Worm (Caenorhabditis elegans): ENCODE data around the gene pacs-1.

The pacs-1 gene

DNA sequence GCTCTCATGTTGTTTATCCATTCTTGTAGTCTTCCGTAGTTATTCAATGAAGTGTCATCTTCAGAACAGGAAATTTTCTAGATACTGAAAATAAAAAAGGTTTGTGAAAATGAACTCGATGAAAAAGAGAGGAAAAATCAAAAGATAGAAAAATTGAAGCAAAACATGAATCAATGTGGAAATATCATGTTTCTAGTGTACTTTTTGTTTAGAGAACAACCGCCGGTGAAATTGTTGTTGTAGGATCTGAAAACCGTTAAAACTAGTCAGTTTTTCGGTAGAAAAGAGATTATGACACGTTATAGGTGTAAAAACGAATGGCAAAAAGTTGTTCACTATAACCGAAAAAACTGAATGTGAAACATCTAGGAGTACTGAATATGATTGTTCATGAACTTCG is at the start of gene pacs-1:
TSS of gene pacs-1 (minus strand) at position 101 of the 400 bp plus-strand sequence.
- no peak for TF ChIP-seq fos-1 (tag; optimal IDR thresholded peaks at IDR 0.05)
- no peak for TF ChIP-seq pqm-1 (tag; optimal IDR thresholded peaks at IDR 0.05)
- no peak for TF ChIP-seq nhr-76 (tag; optimal IDR thresholded peaks at IDR 0.05)
- TF ChIP-seq tbx-2 (tag; optimal IDR thresholded peaks at IDR 0.05), result no peak
- no peak for TF ChIP-seq aha-1 (tag; optimal IDR thresholded peaks at IDR 0.05)
- no peak for TF ChIP-seq C16A3.4 (tag; optimal IDR thresholded peaks at IDR 0.05)
- no peak for TF ChIP-seq tlp-1 (tag; optimal IDR thresholded peaks at IDR 0.05)
- no peak for TF ChIP-seq mef-2 (tag; optimal IDR thresholded peaks at IDR 0.05)
- TF ChIP-seq zag-1 (tag; optimal IDR thresholded peaks at IDR 0.05), result no peak
- no peak for TF ChIP-seq mab-9 (GFP tag; IDR thresholded peaks at IDR 0.05)
- no peak for TF ChIP-seq unc-130 (tag; optimal IDR thresholded peaks at IDR 0.05)
- no peak for TF ChIP-seq grh-1 (GFP tag; IDR thresholded peaks at IDR 0.05)
- no peak for TF ChIP-seq snpc-4 (tag; optimal IDR thresholded peaks at IDR 0.05)
- no peak for TF ChIP-seq zip-4 (GFP tag; optimal IDR thresholded peaks at IDR 0.05)
- TF ChIP-seq unc-86 (tag; optimal IDR thresholded peaks at IDR 0.05), result no peak
- TF ChIP-seq ceh-82 (tag; optimal IDR thresholded peaks at IDR 0.05), result no peak
- no peak for TF ChIP-seq irx-1 (tag; optimal IDR thresholded peaks at IDR 0.05)
- no peak for TF ChIP-seq lin-39 (tag; optimal IDR thresholded peaks at IDR 0.05)
- no peak for TF ChIP-seq ceh-88 (GFP tag; IDR thresholded peaks at IDR 0.05)

ce11 chrV:9266399-9266798 is 49.3 kb upstream of the pacs-1 start, which contains the start of gene slc-17.7:
Gene slc-17.7 (minus strand): TSS chrV:9266499.
- TF ChIP-seq pax-3 (tag; optimal IDR thresholded peaks at IDR 0.05), result no peak
- no peak for TF ChIP-seq swsn-7 (tag; optimal IDR thresholded peaks at IDR 0.05)
- TF ChIP-seq elt-2 (tag; optimal IDR thresholded peaks at IDR 0.05), result no peak
- TF ChIP-seq fkh-8 (tag; optimal IDR thresholded peaks at IDR 0.05), result no peak
- no peak for TF ChIP-seq sptf-1 (tag; optimal IDR thresholded peaks at IDR 0.05)
- no peak for TF ChIP-seq pag-3 (tag; optimal IDR thresholded peaks at IDR 0.05; ENCODE audit: borderline replicate concordance, insufficient read depth)
- no peak for TF ChIP-seq fkh-10 (GFP tag; optimal IDR thresholded peaks at IDR 0.05)
- no peak for TF ChIP-seq aha-1 (tag; optimal IDR thresholded peaks at IDR 0.05)
- TF ChIP-seq lin-13 (GFP tag; optimal IDR thresholded peaks at IDR 0.05), result no peak
- no peak for TF ChIP-seq ceh-8 (GFP tag; optimal IDR thresholded peaks at IDR 0.05)
- no peak for TF ChIP-seq nhr-237 (tag; optimal IDR thresholded peaks at IDR 0.05)
- TF ChIP-seq C16A3.4 (tag; optimal IDR thresholded peaks at IDR 0.05), result no peak
- TF ChIP-seq ces-1 (GFP tag; optimal IDR thresholded peaks at IDR 0.05), result no peak
- no peak for TF ChIP-seq unc-62 (GFP tag; optimal IDR thresholded peaks at IDR 0.05)
- no peak for TF ChIP-seq vab-15 (tag; optimal IDR thresholded peaks at IDR 0.05)

ce11 chrV:9262708-9263107 is 45.6 kb upstream of the pacs-1 start:
- no peak for TF ChIP-seq nhr-71 (tag; optimal IDR thresholded peaks at IDR 0.05)
- TF ChIP-seq xbp-1 (tag; optimal IDR thresholded peaks at IDR 0.05), result no peak
- no peak for TF ChIP-seq nhr-237 (tag; optimal IDR thresholded peaks at IDR 0.05)
- TF ChIP-seq nhr-20 (tag; optimal IDR thresholded peaks at IDR 0.05), result peak; percentile 13
- no peak for TF ChIP-seq pag-3 (tag; optimal IDR thresholded peaks at IDR 0.05; ENCODE audit: borderline replicate concordance, insufficient read depth)
- TF ChIP-seq C04F5.9 (tag; optimal IDR thresholded peaks at IDR 0.05), result no peak
- no peak for TF ChIP-seq mab-9 (GFP tag; IDR thresholded peaks at IDR 0.05)
- TF ChIP-seq elt-2 (tag; optimal IDR thresholded peaks at IDR 0.05), result peak; percentile 10
- no peak for TF ChIP-seq nhr-47 (tag; optimal IDR thresholded peaks at IDR 0.05)
- TF ChIP-seq lin-15B (tag; optimal IDR thresholded peaks at IDR 0.05), result no peak
- TF ChIP-seq sox-4 (tag; optimal IDR thresholded peaks at IDR 0.05), result no peak
- no peak for TF ChIP-seq ets-5 (GFP tag; IDR thresholded peaks at IDR 0.05)
- no peak for TF ChIP-seq fkh-4 (tag; optimal IDR thresholded peaks at IDR 0.05; ENCODE audit: borderline replicate concordance)
- TF ChIP-seq skn-1 (tag; optimal IDR thresholded peaks at IDR 0.05), result no peak

All from whole organism, L1 larva.